Worm (Caenorhabditis elegans) whole organism, midembryonic: ENCODE results near the gene C05E4.15.

Experiments used
- cog-1 ChIP-seq: sonication (generic microtip); optimal IDR thresholded peaks from 2 replicates; lab custom pipeline; 2016; ENCODE audit warnings: missing genetic modification characterization, missing compliant biosample characterization
- med-1 ChIP-seq: sonication (generic microtip); optimal IDR thresholded peaks from 2 replicates; lab custom pipeline; 2017; ENCODE audit warnings: missing genetic modification characterization, mild to moderate bottlenecking, missing compliant biosample characterization, antibody characterized with exemption, missing genetic modification reagents; ENCODE audit not compliant: insufficient read depth
- ztf-29 ChIP-seq: fragments of 200-800 bp; sonication (Bioruptor generic); IDR thresholded peaks from 2 replicates; pipeline ENCODE4 v1.3.6; 2022; ENCODE audit warnings: missing genetic modification reagents, missing genetic modification characterization, missing compliant biosample characterization

ce11 chrV:794092-794491 lies 33.0 kb upstream of the C05E4.15 start:
- no peak for TF ChIP-seq ztf-29
- no peak for TF ChIP-seq cog-1
- TF ChIP-seq med-1 (GFP tag; lab: Kevin White, UChicago) = no peak
